Worm (Caenorhabditis elegans): ENCODE measurements around the gene arcp-1.

DNA sequence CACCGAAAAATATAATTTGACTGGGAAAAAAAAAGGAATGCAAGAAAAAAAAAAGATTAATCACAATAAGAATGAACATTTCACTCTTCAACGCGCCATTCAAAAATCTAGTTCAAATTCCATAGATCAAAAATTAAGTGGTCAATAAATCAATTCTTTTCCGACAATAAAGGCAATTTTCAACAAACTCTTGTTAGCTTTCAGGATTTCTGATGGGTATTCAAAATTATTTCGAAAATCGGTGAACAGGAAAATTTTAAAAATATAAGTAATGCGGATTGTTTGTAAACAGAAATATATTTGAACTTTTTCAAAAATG is 41.7 kb upstream of the arcp-1 start:
- TF ChIP-seq him-1 (tag; optimal IDR thresholded peaks at IDR 0.05) = no peak
- TF ChIP-seq W03F9.2 (tag; optimal IDR thresholded peaks at IDR 0.05) = no peak
- no peak for TF ChIP-seq dao-5 (tag; optimal IDR thresholded peaks at IDR 0.05)
